Worm (Caenorhabditis elegans) whole organism, early embryonic: Measurements from ENCODE around the gene ZC513.2.

ENCODE experiments used
- B0310.2 ChIP-seq: sonication (generic microtip); optimal IDR thresholded peaks from 2 replicates; lab custom pipeline; 2016; ENCODE audit warnings: mild to moderate bottlenecking, missing genetic modification characterization, missing compliant biosample characterization
- F13C5.2 ChIP-seq: sonication (generic microtip); optimal IDR thresholded peaks from 2 replicates; lab custom pipeline; 2017; ENCODE audit warnings: mild to moderate bottlenecking, missing genetic modification characterization, inconsistent platforms, missing compliant biosample characterization
- aly-1 ChIP-seq: sonication (generic microtip); optimal IDR thresholded peaks from 2 replicates; lab custom pipeline; 2016; ENCODE audit warnings: missing genetic modification characterization, missing compliant biosample characterization
- ama-1 ChIP-seq: fragments of 150-350 bp; optimal IDR thresholded peaks from 2 replicates; lab custom pipeline; 2014
- ceh-13 ChIP-seq: fragments of 200-800 bp; sonication (Bioruptor generic); optimal IDR thresholded peaks from 2 replicates; lab custom pipeline; 2018; ENCODE audit warnings: mild to moderate bottlenecking, missing genetic modification characterization, missing compliant biosample characterization
- ceh-36 ChIP-seq: sonication (generic microtip); optimal IDR thresholded peaks from 2 replicates; lab custom pipeline; 2016; ENCODE audit warnings: missing genetic modification characterization, inconsistent platforms, missing compliant biosample characterization
- ets-7 ChIP-seq: sonication (generic microtip); optimal IDR thresholded peaks from 2 replicates; lab custom pipeline; 2016; ENCODE audit warnings: missing genotype, missing genetic modification characterization, missing compliant biosample characterization
- flt-1 ChIP-seq: fragments of 200-800 bp; sonication (Bioruptor generic); IDR thresholded peaks from 2 replicates; pipeline ENCODE4 v1.3.6; 2022; ENCODE audit warnings: missing genetic modification characterization, missing compliant biosample characterization
- hmbx-1 ChIP-seq: sonication (generic microtip); optimal IDR thresholded peaks from 2 replicates; lab custom pipeline; 2016; ENCODE audit warnings: mild to moderate bottlenecking, missing genetic modification characterization, missing compliant biosample characterization
- hmg-4 ChIP-seq: fragments of 200-800 bp; sonication (Bioruptor generic); optimal IDR thresholded peaks from 2 replicates; lab custom pipeline; 2018; ENCODE audit warnings: mild to moderate bottlenecking, missing genetic modification characterization, missing compliant biosample characterization
- hnd-1 ChIP-seq: sonication (generic microtip); optimal IDR thresholded peaks from 2 replicates; lab custom pipeline; 2016; ENCODE audit warnings: missing genetic modification characterization, missing compliant biosample characterization
- pes-1 ChIP-seq: fragments of 200-800 bp; sonication (Bioruptor generic); IDR thresholded peaks from 2 replicates; pipeline ENCODE4 v1.3.6; 2022; ENCODE audit warnings: missing genetic modification reagents, missing genetic modification characterization, missing compliant biosample characterization
- scrt-1 ChIP-seq: fragments of 200-800 bp; sonication (Bioruptor generic); IDR thresholded peaks from 2 replicates; pipeline ENCODE4 v1.3.6; 2022; ENCODE audit warnings: missing genetic modification characterization, missing compliant biosample characterization
- sea-1 ChIP-seq: fragments of 200-800 bp; sonication (Bioruptor generic); conservative IDR thresholded peaks from 2 replicates; pipeline ENCODE4 v1.3.6; 2022; ENCODE audit warnings: missing genetic modification characterization, missing compliant biosample characterization
- tbx-11 ChIP-seq: fragments of 200-800 bp; sonication (Bioruptor generic); IDR thresholded peaks from 2 replicates; pipeline ENCODE4 v1.3.6; 2022; ENCODE audit warnings: missing genetic modification characterization, missing compliant biosample characterization
- tbx-37 ChIP-seq: fragments of 200-800 bp; sonication (Bioruptor generic); conservative IDR thresholded peaks from 2 replicates; pipeline ENCODE4 v1.3.6; 2022; ENCODE audit warnings: missing genetic modification reagents, missing genetic modification characterization, missing compliant biosample characterization
- tra-4 ChIP-seq: sonication (generic microtip); optimal IDR thresholded peaks from 2 replicates; lab custom pipeline; 2017; ENCODE audit warnings: missing genetic modification characterization, missing compliant biosample characterization

Gene ZC513.2

ce11 chrV:8098239-8098638, 44.0 kb downstream of the ZC513.2 start, which contains the start of gene str-145:
TSS of gene str-145 (minus strand) at chrV:8098339.
- TF ChIP-seq ceh-13 (GFP tag; lab: Kevin White, UChicago) = no peak
- TF ChIP-seq hmg-4 (GFP tag; lab: Kevin White, UChicago) = no peak
- TF ChIP-seq ama-1 = no peak
- no peak for TF ChIP-seq ceh-36 (tag; lab: Kevin White, UChicago)
- TF ChIP-seq flt-1 (GFP tag; lab: Robert Waterston, UW) = no peak
- no peak for TF ChIP-seq tbx-11 (GFP tag; lab: Robert Waterston, UW)
- no peak for TF ChIP-seq F13C5.2 (tag; lab: Kevin White, UChicago)
- no peak for TF ChIP-seq sea-1 (GFP tag; lab: Robert Waterston, UW)
- TF ChIP-seq pes-1 (GFP tag; lab: Robert Waterston, UW) = no peak
- TF ChIP-seq tra-4 (tag; lab: Kevin White, UChicago) = no peak
- TF ChIP-seq hmbx-1 = no peak
- TF ChIP-seq hnd-1 = no peak
- TF ChIP-seq tbx-37 (GFP tag; lab: Robert Waterston, UW) = no peak
- TF ChIP-seq scrt-1 (GFP tag; lab: Robert Waterston, UW) = no peak
- TF ChIP-seq ets-7 (tag; lab: Kevin White, UChicago) = no peak
- TF ChIP-seq B0310.2 (tag; lab: Kevin White, UChicago) = no peak
- TF ChIP-seq aly-1 = no peak

- TF ChIP-seq aly-1 = no peak
- TF ChIP-seq ets-7 (tag; lab: Kevin White, UChicago) = no peak
- TF ChIP-seq hmg-4 (GFP tag; lab: Kevin White, UChicago) = no peak
- no peak for TF ChIP-seq tra-4 (tag; lab: Kevin White, UChicago)
- no peak for TF ChIP-seq ceh-36 (tag; lab: Kevin White, UChicago)
- no peak for TF ChIP-seq F13C5.2 (tag; lab: Kevin White, UChicago)
- TF ChIP-seq hnd-1 = no peak
- TF ChIP-seq hmbx-1 = no peak
- TF ChIP-seq B0310.2 (tag; lab: Kevin White, UChicago) = no peak
- no peak for TF ChIP-seq ceh-13 (GFP tag; lab: Kevin White, UChicago)
- no peak for TF ChIP-seq tbx-37 (GFP tag; lab: Robert Waterston, UW)
Observed at ce11 chrV:8099306-8099705, 45.1 kb downstream of the ZC513.2 start, which contains the start of gene sdz-23. TSS of gene sdz-23 (plus strand) at chrV:8099606.

- TF ChIP-seq scrt-1 (GFP tag; lab: Robert Waterston, UW) = no peak
- no peak for TF ChIP-seq ets-7 (tag; lab: Kevin White, UChicago)
- TF ChIP-seq ceh-13 (GFP tag; lab: Kevin White, UChicago) = no peak
- no peak for TF ChIP-seq tbx-11 (GFP tag; lab: Robert Waterston, UW)
- TF ChIP-seq ama-1 = no peak
- TF ChIP-seq flt-1 (GFP tag; lab: Robert Waterston, UW) = no peak
- TF ChIP-seq sea-1 (GFP tag; lab: Robert Waterston, UW) = no peak
- no peak for TF ChIP-seq ceh-36 (tag; lab: Kevin White, UChicago)
- TF ChIP-seq tbx-37 (GFP tag; lab: Robert Waterston, UW) = no peak
- TF ChIP-seq hnd-1 = no peak
- TF ChIP-seq pes-1 (GFP tag; lab: Robert Waterston, UW) = no peak
- TF ChIP-seq aly-1 = no peak
- TF ChIP-seq F13C5.2 (tag; lab: Kevin White, UChicago) = no peak
Observed at ce11 chrV:8102960-8103359, 48.7 kb downstream of the ZC513.2 start, which contains the start of gene str-90. TSS of gene str-90 (plus strand) at chrV:8103260.

ce11 chrV:8104473-8104872, 50.2 kb downstream of the ZC513.2 start, which contains the start of gene srlf-16:
TSS of gene srlf-16 (plus strand) at chrV:8104773.
- no peak for TF ChIP-seq tbx-37 (GFP tag; lab: Robert Waterston, UW)
- TF ChIP-seq hmbx-1 = no peak
- TF ChIP-seq B0310.2 (tag; lab: Kevin White, UChicago) = no peak
- TF ChIP-seq tbx-11 (GFP tag; lab: Robert Waterston, UW) = no peak
- no peak for TF ChIP-seq ceh-36 (tag; lab: Kevin White, UChicago)
- no peak for TF ChIP-seq aly-1
